Worm (Caenorhabditis elegans): ENCODE results near the gene mrps-11.

mrps-11 gene

ce11 chrV:12491070-12491643 is 3.3 kb downstream of the mrps-11 start (continued):
- TF ChIP-seq fos-1 (tag; optimal IDR thresholded peaks at IDR 0.05), result peak; percentile 31
- TF ChIP-seq nhr-237 (tag; optimal IDR thresholded peaks at IDR 0.05), result no peak
- peak; percentile 71 for TF ChIP-seq lin-13 (GFP tag; optimal IDR thresholded peaks at IDR 0.05)
- TF ChIP-seq dpl-1 (GFP tag; optimal IDR thresholded peaks at IDR 0.05), result peak in 2 of 3 experiments; percentile 41 to 59
- TF ChIP-seq irx-1 (tag; optimal IDR thresholded peaks at IDR 0.05), result peak; percentile 76
- peak; percentile 6 to 62 for TF ChIP-seq lin-35 (GFP tag; optimal IDR thresholded peaks at IDR 0.05)
- TF ChIP-seq nhr-84 (tag; optimal IDR thresholded peaks at IDR 0.05), result no peak
- no peak for TF ChIP-seq C34B4.2 (tag; optimal IDR thresholded peaks at IDR 0.05)
- peak; percentile 80 for TF ChIP-seq ama-1 (optimal IDR thresholded peaks at IDR 0.05)
- peak; percentile 87 for TF ChIP-seq swsn-7 (tag; optimal IDR thresholded peaks at IDR 0.05)
- TF ChIP-seq jun-1 (tag; optimal IDR thresholded peaks at IDR 0.05), result peak; percentile 21
- no peak for TF ChIP-seq fkh-4 (tag; optimal IDR thresholded peaks at IDR 0.05; ENCODE audit: borderline replicate concordance)
- TF ChIP-seq C16A3.4 (tag; optimal IDR thresholded peaks at IDR 0.05), result peak; percentile 36
- peak; percentile 82 for TF ChIP-seq lin-14 (GFP tag; optimal IDR thresholded peaks at IDR 0.05)
- no peak for TF ChIP-seq vab-15 (tag; optimal IDR thresholded peaks at IDR 0.05)
- peak; percentile 86 for TF ChIP-seq dsc-1 (tag; optimal IDR thresholded peaks at IDR 0.05)
- TF ChIP-seq unc-62 (GFP tag; optimal IDR thresholded peaks at IDR 0.05), result no peak
- TF ChIP-seq ztf-11 (tag; optimal IDR thresholded peaks at IDR 0.05), result peak in 1 of 2 experiments; percentile 14
- no peak for TF ChIP-seq pag-3 (tag; optimal IDR thresholded peaks at IDR 0.05; ENCODE audit: borderline replicate concordance, insufficient read depth)
- TF ChIP-seq egl-27 (tag; optimal IDR thresholded peaks at IDR 0.05), result no peak
- no peak for TF ChIP-seq efl-3 (GFP tag; optimal IDR thresholded peaks at IDR 0.05)
- peak; percentile 66 for TF ChIP-seq ztf-4 (tag; optimal IDR thresholded peaks at IDR 0.05)
- peak; percentile 94 for TF ChIP-seq rnt-1 (tag; optimal IDR thresholded peaks at IDR 0.05)
- TF ChIP-seq F16B12.6 (tag; optimal IDR thresholded peaks at IDR 0.05), result no peak
- peak; percentile 61 for TF ChIP-seq mep-1 (tag; optimal IDR thresholded peaks at IDR 0.05)
- TF ChIP-seq ceh-90 (tag; optimal IDR thresholded peaks at IDR 0.05), result no peak
- TF ChIP-seq ceh-82 (tag; optimal IDR thresholded peaks at IDR 0.05), result peak; percentile 41 to 83 (median 71)
- no peak for TF ChIP-seq alr-1 (tag; optimal IDR thresholded peaks at IDR 0.05; ENCODE audit: borderline replicate concordance)
- TF ChIP-seq hlh-4 (tag; optimal IDR thresholded peaks at IDR 0.05), result no peak
- no peak for TF ChIP-seq ceh-63 (GFP tag; optimal IDR thresholded peaks at IDR 0.05)
- TF ChIP-seq unc-98 (GFP tag; IDR thresholded peaks at IDR 0.05), result no peak
- peak; percentile 84 for TF ChIP-seq snu-23 (GFP tag; optimal IDR thresholded peaks at IDR 0.05)
- TF ChIP-seq C04F5.9 (tag; optimal IDR thresholded peaks at IDR 0.05), result peak; percentile 18
- TF ChIP-seq lin-39 (tag; optimal IDR thresholded peaks at IDR 0.05), result peak; percentile 87
- peak; percentile 93 for TF ChIP-seq nhr-90 (tag; optimal IDR thresholded peaks at IDR 0.05; ENCODE audit: poor library complexity)
- TF ChIP-seq pqm-1 (tag; optimal IDR thresholded peaks at IDR 0.05), result no peak
- peak; percentile 94 for TF ChIP-seq nhr-85 (tag)
- peak; percentile 55 for TF ChIP-seq nhr-77 (tag; optimal IDR thresholded peaks at IDR 0.05)
- no peak for TF ChIP-seq isw-1 (GFP tag; IDR thresholded peaks at IDR 0.05)
- TF ChIP-seq ets-5 (GFP tag; IDR thresholded peaks at IDR 0.05), result no peak
- no peak for TF ChIP-seq skn-1 (tag; optimal IDR thresholded peaks at IDR 0.05)
- TF ChIP-seq ceh-88 (GFP tag; IDR thresholded peaks at IDR 0.05), result peak; percentile 60; the same call in 1 of the 2 replicates
- TF ChIP-seq hlh-17 (GFP tag; optimal IDR thresholded peaks at IDR 0.05; ENCODE audit: borderline replicate concordance), result no peak
- peak; percentile 71 for TF ChIP-seq tbx-2 (tag; optimal IDR thresholded peaks at IDR 0.05)
- TF ChIP-seq unc-86 (tag; optimal IDR thresholded peaks at IDR 0.05), result peak; percentile 13
- TF ChIP-seq tlp-1 (tag; optimal IDR thresholded peaks at IDR 0.05), result no peak
- TF ChIP-seq snpc-4 (tag; optimal IDR thresholded peaks at IDR 0.05), result peak; percentile 99
- peak; percentile 74 for TF ChIP-seq zip-4 (GFP tag; optimal IDR thresholded peaks at IDR 0.05)
- TF ChIP-seq unc-30 (tag; optimal IDR thresholded peaks at IDR 0.05), result no peak
- peak; percentile 42 for TF ChIP-seq sox-4 (tag; optimal IDR thresholded peaks at IDR 0.05)
- peak; percentile 41 for TF ChIP-seq egl-13 (tag; optimal IDR thresholded peaks at IDR 0.05)
- TF ChIP-seq nhr-71 (tag; optimal IDR thresholded peaks at IDR 0.05), result peak; percentile 92

Measured in whole organism, L1 larva.